Fruit fly (Drosophila melanogaster): ENCODE results near the gene CG14913.

Gene CG14913

dm6 chr2L:11014671-11015070 is 2.1 kb upstream of the CG14913 start:
- no peak for TF ChIP-seq Crg-1 (GFP tag; optimal IDR thresholded peaks at IDR 0.05)
- TF ChIP-seq CG12768 (GFP tag; optimal IDR thresholded peaks at IDR 0.05), result no peak
- TF ChIP-seq Hr96 (GFP tag; optimal IDR thresholded peaks at IDR 0.05), result no peak
- TF ChIP-seq CG7101 (tag; optimal IDR thresholded peaks at IDR 0.05), result no peak
- no peak for TF ChIP-seq ovo (GFP tag; optimal IDR thresholded peaks at IDR 0.05)
- TF ChIP-seq kay (GFP tag; ENCODE audit: borderline replicate concordance), result no peak

dm6 chr2L:11015320-11015719 is 1.5 kb upstream of the CG14913 start, which contains the start of gene Acp32CD:
TSS of gene Acp32CD (plus strand) at chr2L:11015620.
- no peak for TF ChIP-seq Crg-1 (GFP tag; optimal IDR thresholded peaks at IDR 0.05)
- TF ChIP-seq CG5204 (GFP tag; optimal IDR thresholded peaks at IDR 0.05), result no peak
- no peak for TF ChIP-seq CG7045 (GFP tag; optimal IDR thresholded peaks at IDR 0.05)
- TF ChIP-seq CG1620 (GFP tag; optimal IDR thresholded peaks at IDR 0.05), result no peak
- TF ChIP-seq CG11617 (GFP tag; optimal IDR thresholded peaks at IDR 0.05), result no peak
- no peak for TF ChIP-seq CG7101 (tag; optimal IDR thresholded peaks at IDR 0.05)
- TF ChIP-seq toe (GFP tag; optimal IDR thresholded peaks at IDR 0.05), result no peak
- TF ChIP-seq CG33017 (tag; optimal IDR thresholded peaks at IDR 0.05), result no peak
- no peak for TF ChIP-seq Clk (GFP tag; optimal IDR thresholded peaks at IDR 0.05)
- TF ChIP-seq Mnt (GFP tag; optimal IDR thresholded peaks at IDR 0.05), result no peak
- TF ChIP-seq CG14711 (tag; optimal IDR thresholded peaks at IDR 0.05), result no peak
- no peak for TF ChIP-seq bab1 (GFP tag; optimal IDR thresholded peaks at IDR 0.05)
- no peak for TF ChIP-seq cic (GFP tag; optimal IDR thresholded peaks at IDR 0.05)
- TF ChIP-seq CG12768 (GFP tag; optimal IDR thresholded peaks at IDR 0.05), result no peak
- TF ChIP-seq kay (GFP tag; ENCODE audit: borderline replicate concordance), result no peak
- TF ChIP-seq cnc (optimal IDR thresholded peaks at IDR 0.05), result no peak
- TF ChIP-seq pad (GFP tag; optimal IDR thresholded peaks at IDR 0.05), result no peak
- TF ChIP-seq tj (GFP tag; optimal IDR thresholded peaks at IDR 0.05), result no peak
- no peak for TF ChIP-seq Hr96 (GFP tag; optimal IDR thresholded peaks at IDR 0.05)
- no peak for TF ChIP-seq ovo (GFP tag; optimal IDR thresholded peaks at IDR 0.05)

- TF ChIP-seq tj (GFP tag; optimal IDR thresholded peaks at IDR 0.05) (no peak), CG12768 (GFP tag; optimal IDR thresholded peaks at IDR 0.05) (no peak), CG11617 (GFP tag; optimal IDR thresholded peaks at IDR 0.05) (no peak), Hr96 (GFP tag; optimal IDR thresholded peaks at IDR 0.05) (no peak), bab1 (GFP tag; optimal IDR thresholded peaks at IDR 0.05) (no peak), CG7045 (GFP tag; optimal IDR thresholded peaks at IDR 0.05) (no peak), Crg-1 (GFP tag; optimal IDR thresholded peaks at IDR 0.05) (no peak), pad (GFP tag; optimal IDR thresholded peaks at IDR 0.05) (no peak), Mnt (GFP tag; optimal IDR thresholded peaks at IDR 0.05) (no peak), CG5204 (GFP tag; optimal IDR thresholded peaks at IDR 0.05) (no peak), CG14711 (tag; optimal IDR thresholded peaks at IDR 0.05) (no peak), cnc (optimal IDR thresholded peaks at IDR 0.05) (no peak), Clk (GFP tag; optimal IDR thresholded peaks at IDR 0.05) (no peak), kay (GFP tag; ENCODE audit: borderline replicate concordance) (no peak), CG1620 (GFP tag; optimal IDR thresholded peaks at IDR 0.05) (no peak), CG33017 (tag; optimal IDR thresholded peaks at IDR 0.05) (no peak), cic (GFP tag; optimal IDR thresholded peaks at IDR 0.05) (no peak), toe (GFP tag; optimal IDR thresholded peaks at IDR 0.05) (no peak), ovo (GFP tag; optimal IDR thresholded peaks at IDR 0.05) (no peak)
Measured at dm6 chr2L:11021606-11022005, 4.8 kb downstream of the CG14913 start.

dm6 chr2L:11022804-11023203 is 6.0 kb downstream of the CG14913 start:
- no peak for TF ChIP-seq Clk (GFP tag; optimal IDR thresholded peaks at IDR 0.05)
- no peak for TF ChIP-seq toe (GFP tag; optimal IDR thresholded peaks at IDR 0.05)
- TF ChIP-seq pad (GFP tag; optimal IDR thresholded peaks at IDR 0.05), result no peak
- TF ChIP-seq cic (GFP tag; optimal IDR thresholded peaks at IDR 0.05), result no peak
- no peak for TF ChIP-seq CG12768 (GFP tag; optimal IDR thresholded peaks at IDR 0.05)
- TF ChIP-seq CG33017 (tag; optimal IDR thresholded peaks at IDR 0.05), result no peak
- no peak for TF ChIP-seq Mnt (GFP tag; optimal IDR thresholded peaks at IDR 0.05)
- TF ChIP-seq CG1620 (GFP tag; optimal IDR thresholded peaks at IDR 0.05), result no peak
- TF ChIP-seq CG7101 (tag; optimal IDR thresholded peaks at IDR 0.05), result no peak
- no peak for TF ChIP-seq CG14711 (tag; optimal IDR thresholded peaks at IDR 0.05)
- no peak for TF ChIP-seq CG7045 (GFP tag; optimal IDR thresholded peaks at IDR 0.05)
- TF ChIP-seq tj (GFP tag; optimal IDR thresholded peaks at IDR 0.05), result no peak

- no peak for TF ChIP-seq cnc (optimal IDR thresholded peaks at IDR 0.05)
- no peak for TF ChIP-seq pad (GFP tag; optimal IDR thresholded peaks at IDR 0.05)
- no peak for TF ChIP-seq kay (GFP tag; ENCODE audit: borderline replicate concordance)
- no peak for TF ChIP-seq Clk (GFP tag; optimal IDR thresholded peaks at IDR 0.05)
- no peak for TF ChIP-seq CG5204 (GFP tag; optimal IDR thresholded peaks at IDR 0.05)
- TF ChIP-seq CG33017 (tag; optimal IDR thresholded peaks at IDR 0.05), result no peak
- TF ChIP-seq bab1 (GFP tag; optimal IDR thresholded peaks at IDR 0.05), result no peak
- TF ChIP-seq CG7101 (tag; optimal IDR thresholded peaks at IDR 0.05), result no peak
- no peak for TF ChIP-seq ovo (GFP tag; optimal IDR thresholded peaks at IDR 0.05)
- no peak for TF ChIP-seq CG14711 (tag; optimal IDR thresholded peaks at IDR 0.05)
- TF ChIP-seq CG7045 (GFP tag; optimal IDR thresholded peaks at IDR 0.05), result no peak
- TF ChIP-seq Mnt (GFP tag; optimal IDR thresholded peaks at IDR 0.05), result no peak
Measured at dm6 chr2L:11023875-11024274, 7.1 kb downstream of the CG14913 start.

- TF ChIP-seq pad (GFP tag; optimal IDR thresholded peaks at IDR 0.05), result no peak
- no peak for TF ChIP-seq Crg-1 (GFP tag; optimal IDR thresholded peaks at IDR 0.05)
- TF ChIP-seq CG11617 (GFP tag; optimal IDR thresholded peaks at IDR 0.05), result no peak
- no peak for TF ChIP-seq bab1 (GFP tag; optimal IDR thresholded peaks at IDR 0.05)
- TF ChIP-seq cic (GFP tag; optimal IDR thresholded peaks at IDR 0.05), result no peak
- TF ChIP-seq CG7045 (GFP tag; optimal IDR thresholded peaks at IDR 0.05), result no peak
- no peak for TF ChIP-seq Clk (GFP tag; optimal IDR thresholded peaks at IDR 0.05)
- TF ChIP-seq kay (GFP tag; ENCODE audit: borderline replicate concordance), result no peak
- TF ChIP-seq Hr96 (GFP tag; optimal IDR thresholded peaks at IDR 0.05), result no peak
- no peak for TF ChIP-seq CG14711 (tag; optimal IDR thresholded peaks at IDR 0.05)
- no peak for TF ChIP-seq CG5204 (GFP tag; optimal IDR thresholded peaks at IDR 0.05)
Measured at dm6 chr2L:11027213-11027612, 10.4 kb downstream of the CG14913 start.

All from whole organism, adult.